Worm (Caenorhabditis elegans) whole organism, young adult: Measurements from ENCODE around the gene dod-19.

Experiments used
- D2030.7 ChIP-seq: fragments of 200-800 bp; sonication (Bioruptor generic); IDR thresholded peaks from 2 replicates; pipeline ENCODE4 v1.3.6; 2022; ENCODE audit warnings: missing genetic modification reagents, missing genetic modification characterization, missing compliant biosample characterization
- ets-4 ChIP-seq: fragments of 200-800 bp; sonication (Bioruptor generic); optimal IDR thresholded peaks from 2 replicates; lab custom pipeline; 2018; ENCODE audit warnings: mild to moderate bottlenecking, missing genetic modification characterization, missing compliant biosample characterization
- nfyb-1 ChIP-seq: fragments of 200-800 bp; sonication (Bioruptor generic); IDR thresholded peaks from 2 replicates; pipeline ENCODE4 v1.3.6; 2022; ENCODE audit warnings: missing genetic modification reagents, missing genetic modification characterization, missing compliant biosample characterization
- nhr-90 ChIP-seq: sonication (generic microtip); optimal IDR thresholded peaks from 2 replicates; lab custom pipeline; 2016; ENCODE audit warnings: missing genotype, mild to moderate bottlenecking, missing genetic modification characterization, missing compliant biosample characterization
- pha-4 ChIP-seq: fragments of 150-350 bp; sonication (generic microtip); optimal IDR thresholded peaks from 2 replicates; lab custom pipeline; 2014; ENCODE audit warnings: missing biosample characterization, missing genetic modification reagents, missing genetic modification characterization
- snpc-4 ChIP-seq, 5 experiments: fragments of 150-350 bp in 1 of 5; sonication (generic microtip) in 4 of 5; optimal IDR thresholded peaks; 2 replicates each; lab custom pipeline; 2014 to 2018; ENCODE audit warnings: missing genetic modification characterization in 5 of 5, missing biosample characterization in 3 of 5, antibody characterized with exemption in 2 of 5, mild to moderate bottlenecking in 2 of 5, missing compliant biosample characterization in 2 of 5, missing genotype in 2 of 5, moderate library complexity in 2 of 5, missing genetic modification reagents in 1 of 5
- tlf-1 ChIP-seq: fragments of 200-800 bp; sonication (Bioruptor generic); optimal IDR thresholded peaks from 2 replicates; lab custom pipeline; 2018; ENCODE audit warnings: mild to moderate bottlenecking, missing genetic modification characterization, missing compliant biosample characterization
- zfh-2 ChIP-seq: fragments of 200-800 bp; sonication (Bioruptor generic); conservative IDR thresholded peaks from 2 replicates; pipeline ENCODE4 v1.3.6; 2022; ENCODE audit warnings: missing genetic modification reagents, missing genetic modification characterization, missing compliant biosample characterization
- ztf-18 ChIP-seq: sonication (generic microtip); optimal IDR thresholded peaks from 2 replicates; lab custom pipeline; 2016; ENCODE audit warnings: missing genotype, mild to moderate bottlenecking, missing genetic modification characterization, missing compliant biosample characterization

DNA sequence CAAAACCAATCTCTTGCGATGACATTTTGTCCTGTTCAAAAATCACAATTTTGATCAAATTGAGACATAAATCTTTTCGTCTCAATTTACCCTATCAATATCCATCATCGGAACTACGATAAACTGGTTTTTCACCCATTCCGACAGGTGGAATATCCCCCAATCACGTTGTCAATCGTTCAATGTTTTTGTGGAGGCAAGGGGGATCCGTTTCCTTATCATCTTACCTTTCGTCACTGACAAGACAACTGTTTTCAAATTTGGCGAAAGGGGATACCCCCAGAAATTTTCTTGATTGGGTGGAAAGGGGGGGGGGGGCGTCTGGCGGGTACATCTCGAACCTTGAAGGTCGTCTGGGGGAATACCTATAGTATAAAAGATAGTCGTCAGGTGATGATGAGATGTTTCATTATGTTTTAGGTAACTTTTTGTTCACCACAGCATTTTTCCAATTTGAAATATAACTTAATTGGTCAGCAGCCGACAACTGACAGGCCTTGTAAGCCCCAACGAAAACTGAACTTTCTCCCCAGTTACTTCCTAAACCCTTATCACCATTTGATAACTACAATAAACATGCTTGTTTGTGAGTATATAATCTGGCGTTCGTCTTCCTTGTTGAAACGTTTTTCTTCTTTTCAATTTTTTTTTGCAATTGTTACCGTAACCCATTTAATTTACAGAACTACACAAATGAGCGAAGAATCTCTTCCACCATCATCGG, 33.2 kb downstream of the dod-19 start, which contains the start of gene ZK6.8:
- TF ChIP-seq tlf-1 (no peak), pha-4 (tag; lab: Kevin White, UChicago) (no peak), nfyb-1 (GFP tag; lab: Robert Waterston, UW) (no peak), nhr-90 (no peak), ztf-18 (no peak), D2030.7 (GFP tag; lab: Robert Waterston, UW) (no peak), zfh-2 (GFP tag; lab: Robert Waterston, UW) (no peak), snpc-4 (GFP tag; optimal IDR thresholded peaks at IDR 0.05; lab: Kevin White, UChicago) (no peak), snpc-4 (tag; optimal IDR thresholded peaks at IDR 0.05; lab: Kevin White, UChicago) (peak in 3 of 4 experiments; percentile 66 to 73 (median 73)), ets-4 (GFP tag; lab: Kevin White, UChicago) (no peak)
